Worm (Caenorhabditis elegans) whole organism, L1 larva: ENCODE data around the gene nape-1.

ENCODE experiments used
- ama-1 ChIP-seq: fragments of 150-350 bp; optimal IDR thresholded peaks from 2 replicates; lab custom pipeline; 2014
- elt-3 ChIP-seq, 6 experiments: fragments of 150-350 bp in 1 of 6; sonication (generic microtip); optimal IDR thresholded peaks; 2 replicates each; lab custom pipeline; 2017 to 2018; ENCODE audit warnings: missing biosample characterization in 6 of 6, missing genetic modification characterization in 6 of 6, inconsistent platforms in 1 of 6
- nhr-76 ChIP-seq: sonication (generic microtip); optimal IDR thresholded peaks from 2 replicates; lab custom pipeline; 2017; ENCODE audit warnings: missing biosample characterization, missing genetic modification characterization

DNA sequence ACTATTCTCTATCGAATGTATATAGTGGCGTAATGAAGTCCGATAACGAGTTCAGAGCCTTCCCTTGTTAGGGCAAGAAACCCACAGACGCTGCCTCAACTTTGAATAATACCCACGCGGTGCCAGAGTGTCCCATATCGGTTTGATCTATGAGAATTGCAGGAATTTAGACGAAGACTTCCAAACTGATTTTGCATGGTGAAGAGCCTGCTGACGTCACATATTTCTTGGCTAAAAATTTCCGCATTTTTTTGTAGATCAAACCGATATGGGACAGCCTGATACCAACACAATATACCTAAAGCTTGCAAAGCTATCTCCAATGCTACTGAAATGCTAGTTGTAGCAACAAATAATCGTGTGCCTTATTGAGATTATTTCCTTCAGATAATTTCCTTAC, 1.2 kb upstream of the nape-1 start:
- TF ChIP-seq elt-3 (tag; optimal IDR thresholded peaks at IDR 0.05; lab: Kevin White, UChicago) (no peak), ama-1 (no peak), nhr-76 (tag; lab: Kevin White, UChicago) (no peak)
